Worm (Caenorhabditis elegans) whole organism, dauer: ENCODE data around the gene C31H2.4.

Experiments
- unc-62 ChIP-seq: sonication (generic microtip); optimal IDR thresholded peaks from 2 replicates; lab custom pipeline; 2017; ENCODE audit warnings: missing biosample characterization, missing genetic modification reagents, missing genetic modification characterization

The C31H2.4 gene

DNA sequence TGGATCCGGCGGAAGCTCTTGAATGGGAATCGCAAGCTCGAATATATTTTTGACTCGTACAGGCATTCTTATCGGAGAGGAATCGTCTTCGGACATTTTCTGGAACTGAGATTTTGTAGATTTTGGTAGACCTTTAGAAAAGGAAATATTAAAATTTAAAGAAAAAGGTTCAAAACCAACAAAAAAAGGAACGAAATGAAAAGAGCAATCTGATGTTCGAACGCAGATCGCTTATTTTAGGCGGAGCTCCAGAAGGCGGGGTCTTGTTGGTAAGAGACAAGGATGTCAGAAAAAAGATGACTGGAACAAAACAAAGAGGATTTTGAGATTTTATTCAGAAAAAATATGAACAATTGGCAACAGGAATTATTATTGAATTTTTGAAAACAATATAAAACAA lies 52.5 kb downstream of the C31H2.4 start, which contains the start of gene C42D8.9:
C42D8.9 (minus strand) TSS at position 101 of the 400 bp plus-strand sequence.
- TF ChIP-seq unc-62 = no peak

DNA sequence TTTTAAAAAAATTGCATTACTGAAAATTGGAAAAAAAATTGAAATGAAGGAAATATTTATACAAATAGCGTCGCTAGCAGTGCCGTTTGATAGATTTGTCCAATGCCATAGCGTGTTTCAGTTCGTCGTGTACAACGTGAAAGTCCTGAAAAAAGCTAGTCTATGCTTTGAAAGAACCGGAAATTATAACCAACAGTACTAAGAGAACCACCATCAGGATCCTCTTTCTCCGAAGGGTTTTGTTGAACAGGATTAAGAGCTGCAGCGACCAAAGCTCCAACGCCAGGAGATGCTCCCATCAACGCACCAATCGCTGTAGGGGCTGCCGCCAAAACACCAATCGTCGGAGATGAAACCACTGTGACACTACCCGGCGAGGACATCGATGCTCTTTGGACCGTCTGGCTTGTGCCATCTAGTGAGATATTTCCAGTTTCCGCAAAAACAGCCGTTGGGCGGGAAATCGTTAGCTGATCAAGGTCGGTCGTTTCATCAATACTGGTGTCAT lies 53.2 kb downstream of the C31H2.4 start:
- no peak for TF ChIP-seq unc-62

DNA sequence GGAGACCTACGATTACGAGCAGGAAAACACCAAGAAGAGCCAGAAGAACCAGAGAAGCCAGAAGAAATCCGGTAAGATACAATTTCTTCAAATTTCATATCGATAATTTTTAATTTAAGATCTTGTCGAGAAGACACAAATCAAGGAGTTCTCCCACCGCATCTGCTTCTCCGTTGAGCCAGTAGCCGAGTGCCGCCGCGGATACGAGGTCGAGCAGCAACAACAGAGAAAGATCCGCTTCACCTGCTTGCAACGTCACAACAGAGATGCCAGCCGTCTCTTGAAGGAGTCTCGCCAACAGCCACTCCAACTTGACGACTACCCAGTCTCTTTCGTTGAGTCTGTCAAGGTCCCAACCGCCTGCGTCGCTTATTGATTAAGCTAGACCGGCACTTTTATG lies 53.8 kb downstream of the C31H2.4 start:
- no peak for TF ChIP-seq unc-62
